Fruit fly (Drosophila melanogaster) S2 (cell line): ENCODE measurements around the gene inaF-A.
"Not testable (repeated sequence)": the region's sequence is repeated elsewhere in the genome, so short reads cannot be mapped to it uniquely, and the experiment has no call there.

Experiments
- CG8478 ChIP-seq: fragments of >200 bp; optimal IDR thresholded peaks from 2 replicates; lab custom pipeline; 2018
- CTCF ChIP-seq, 2 experiments: fragments of >200 bp; optimal IDR thresholded peaks; 2 replicates each; lab custom pipeline; 2018

The inaF-A gene

DNA sequence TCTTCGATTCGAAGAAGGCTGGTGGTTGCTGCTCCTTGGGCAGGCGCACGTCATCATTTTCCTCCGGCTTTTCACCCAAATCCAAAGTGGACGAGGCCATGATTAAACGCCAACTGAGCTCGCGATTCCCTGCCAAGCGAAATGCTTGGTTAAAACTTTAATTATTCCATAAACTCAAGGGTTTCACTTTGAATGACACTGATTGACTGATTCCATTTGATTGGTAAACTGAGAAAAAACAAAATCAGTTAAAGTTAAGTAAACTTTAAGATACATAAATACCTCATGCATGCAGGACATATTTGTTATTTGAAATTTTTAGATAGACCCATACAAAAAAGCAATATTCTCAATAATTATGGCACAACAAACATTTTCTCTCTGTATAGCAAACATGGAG is at the start of gene inaF-A:
TSS of gene inaF-A (minus strand) at position 101 of the 400 bp plus-strand sequence.
- no peak for TF ChIP-seq CTCF (optimal IDR thresholded peaks at IDR 0.05; lab: Kevin White, UChicago)
- no peak for TF ChIP-seq CG8478 (lab: Kevin White, UChicago)

dm6 chrX:11778734-11779220 is 45.1 kb upstream of the inaF-A start, which contains the start of gene dy:
TSS of gene dy (minus strand) at chrX:11778784.
- TF ChIP-seq CG8478 (lab: Kevin White, UChicago) (no peak), CTCF (optimal IDR thresholded peaks at IDR 0.05; lab: Kevin White, UChicago) (no peak)

DNA sequence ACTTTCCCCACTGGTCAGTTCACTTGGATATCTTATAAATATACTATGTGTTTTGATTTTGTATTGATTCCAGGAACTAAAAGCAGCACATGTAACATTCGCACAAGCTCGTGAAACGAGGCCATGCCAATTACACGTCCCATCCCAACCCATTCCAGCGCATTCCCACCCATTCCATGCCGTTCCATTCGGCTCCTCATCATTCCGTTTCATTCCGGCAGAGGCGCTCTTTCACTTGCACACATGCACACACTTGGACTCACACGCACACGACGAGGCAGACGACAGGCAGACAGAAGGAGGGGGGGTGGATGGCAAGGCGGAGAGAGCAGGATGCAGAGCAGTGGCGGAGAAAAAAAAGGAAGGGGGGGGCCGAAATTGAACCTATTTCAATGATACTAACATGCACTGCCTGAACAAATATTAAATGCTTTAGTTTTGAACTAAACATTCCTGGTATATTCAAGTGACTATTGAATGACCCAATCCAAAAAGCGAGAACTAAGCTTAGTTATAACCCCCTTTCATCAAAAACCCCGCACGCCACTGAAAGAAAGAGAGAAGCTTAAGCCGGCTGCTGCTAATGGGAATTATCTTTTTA is 42.4 kb upstream of the inaF-A start:
- TF ChIP-seq CG8478 (lab: Kevin White, UChicago) = no peak
- no peak for TF ChIP-seq CTCF (optimal IDR thresholded peaks at IDR 0.05; lab: Kevin White, UChicago)

DNA sequence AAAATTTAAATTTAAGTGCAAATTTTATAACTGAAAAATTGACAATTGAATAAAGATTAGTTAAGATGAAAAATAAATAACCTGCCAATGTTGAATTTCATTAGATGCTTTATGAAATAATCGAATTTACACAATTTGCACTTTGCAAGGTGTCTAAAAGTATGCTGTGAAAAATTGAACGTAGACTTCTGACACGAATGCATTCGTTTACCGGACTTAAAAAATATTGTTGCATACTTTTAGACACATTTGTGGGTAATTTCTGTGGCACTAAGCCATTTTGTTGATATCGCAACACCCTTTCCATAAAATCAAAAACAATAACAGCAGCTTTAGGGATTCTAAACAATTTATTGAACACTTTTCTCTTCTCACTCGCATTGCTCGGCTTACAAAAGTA is 35.7 kb upstream of the inaF-A start:
- TF ChIP-seq CTCF (optimal IDR thresholded peaks at IDR 0.05; lab: Kevin White, UChicago) (no peak), CG8478 (lab: Kevin White, UChicago) (no peak)

DNA sequence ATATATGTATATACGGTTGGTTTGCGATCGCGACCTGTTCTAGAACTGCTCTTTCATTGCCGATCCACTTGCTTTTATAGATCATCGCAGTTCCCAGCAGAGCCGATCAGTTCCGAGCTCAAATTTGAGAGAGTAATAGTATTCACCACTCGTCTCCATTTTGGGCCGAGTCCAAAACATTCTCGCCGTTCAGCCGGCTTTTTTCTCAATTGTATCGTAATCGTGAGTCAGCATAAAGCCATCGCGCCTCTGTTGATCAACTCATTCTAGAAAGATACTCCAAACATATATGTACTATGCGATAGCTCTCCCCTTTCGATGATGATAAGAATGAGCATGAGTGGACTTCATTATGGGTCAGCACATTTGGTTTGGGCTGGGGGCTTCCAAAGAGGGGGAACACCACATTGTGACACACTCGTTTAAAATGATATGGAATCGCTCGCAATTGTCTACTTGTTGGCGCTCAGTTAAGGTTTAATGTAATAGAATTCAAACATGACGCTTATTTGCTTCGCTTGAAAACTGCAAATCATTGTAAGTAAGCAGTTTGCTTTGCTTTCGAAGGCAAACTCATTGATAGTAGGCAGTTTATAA is 30.9 kb upstream of the inaF-A start, which contains the start of gene CG9360:
TSS of gene CG9360 (minus strand) at position 51 of the 597 bp plus-strand sequence.
- TF ChIP-seq CG8478 (lab: Kevin White, UChicago) (no peak), CTCF (optimal IDR thresholded peaks at IDR 0.05; lab: Kevin White, UChicago) (no peak)

- TF ChIP-seq CTCF (optimal IDR thresholded peaks at IDR 0.05; lab: Kevin White, UChicago) (no peak), CG8478 (lab: Kevin White, UChicago) (no peak)
Observed at dm6 chrX:11756892-11757291, 23.2 kb upstream of the inaF-A start.

- not testable (repeated sequence) for TF ChIP-seq CTCF (optimal IDR thresholded peaks at IDR 0.05; lab: Kevin White, UChicago); CG8478 (lab: Kevin White, UChicago)
Observed at dm6 chrX:11753973-11754372, 20.3 kb upstream of the inaF-A start, which contains the start of gene m. TSS of gene m (plus strand) at chrX:11754273.

DNA sequence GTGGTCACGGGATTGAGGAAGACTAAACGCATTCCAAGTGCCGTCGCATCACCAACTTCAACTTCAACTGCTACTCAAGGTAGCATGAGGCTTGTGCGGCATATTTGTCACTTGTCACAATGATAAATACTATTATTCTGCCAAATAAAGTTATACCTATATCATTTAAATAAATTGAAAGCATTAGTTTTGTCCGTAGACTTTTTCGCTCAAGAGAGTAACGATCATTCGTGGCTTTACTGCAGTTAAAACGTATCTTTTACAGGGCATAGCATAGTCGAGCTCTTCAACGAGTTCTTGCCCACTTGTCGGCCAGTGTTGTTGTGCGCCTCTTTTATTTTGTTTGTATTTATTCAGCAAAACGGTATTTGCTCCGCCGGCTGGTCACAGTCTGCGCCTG is 2.7 kb upstream of the inaF-A start:
- TF ChIP-seq CTCF (optimal IDR thresholded peaks at IDR 0.05; lab: Kevin White, UChicago) = no peak
- no peak for TF ChIP-seq CG8478 (lab: Kevin White, UChicago)

- TF ChIP-seq CG8478 (lab: Kevin White, UChicago) (no peak), CTCF (optimal IDR thresholded peaks at IDR 0.05; lab: Kevin White, UChicago) (no peak)
Observed at dm6 chrX:11732670-11733069, 1.0 kb downstream of the inaF-A start, which contains the start of gene inaF-B. TSS of gene inaF-B (minus strand) at chrX:11732770.

dm6 chrX:11731665-11732064 is 2.0 kb downstream of the inaF-A start, which contains the start of gene inaF-C:
TSS of gene inaF-C (minus strand) at chrX:11731765.
- TF ChIP-seq CG8478 (lab: Kevin White, UChicago) (no peak), CTCF (optimal IDR thresholded peaks at IDR 0.05; lab: Kevin White, UChicago) (no peak)

- TF ChIP-seq CTCF (optimal IDR thresholded peaks at IDR 0.05; lab: Kevin White, UChicago) = no peak
- TF ChIP-seq CG8478 (lab: Kevin White, UChicago) = no peak
Observed at dm6 chrX:11729993-11730392, 3.7 kb downstream of the inaF-A start.

DNA sequence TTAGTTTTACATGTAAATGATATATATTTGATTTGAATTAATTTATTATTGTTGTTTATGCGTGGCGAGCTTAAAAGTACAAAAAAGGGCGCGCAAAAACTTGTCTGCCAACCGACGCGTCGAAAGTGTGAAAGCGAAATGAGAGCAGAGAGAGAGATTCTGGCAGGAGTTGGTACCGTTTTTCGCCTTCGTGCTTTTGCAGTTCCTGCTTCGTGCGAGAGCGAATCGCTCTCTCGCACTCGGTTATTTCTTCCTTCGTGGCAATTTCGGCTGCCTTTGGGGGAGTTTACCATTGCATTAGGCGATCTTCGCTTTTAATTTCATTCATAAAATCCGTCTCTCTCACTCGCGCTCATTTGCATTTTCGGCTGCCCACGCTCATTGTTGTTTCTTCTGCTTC is 4.7 kb downstream of the inaF-A start, which contains the start of gene inaF-D:
TSS of gene inaF-D (minus strand) at position 101 of the 400 bp plus-strand sequence.
- TF ChIP-seq CTCF (optimal IDR thresholded peaks at IDR 0.05; lab: Kevin White, UChicago) (no peak), CG8478 (lab: Kevin White, UChicago) (no peak)

- TF ChIP-seq CTCF (optimal IDR thresholded peaks at IDR 0.05; lab: Kevin White, UChicago) = no peak
- TF ChIP-seq CG8478 (lab: Kevin White, UChicago) = no peak
Observed at dm6 chrX:11723946-11724345, 9.7 kb downstream of the inaF-A start, which contains the start of gene CG15221. TSS of gene CG15221 (plus strand) at chrX:11724246.

DNA sequence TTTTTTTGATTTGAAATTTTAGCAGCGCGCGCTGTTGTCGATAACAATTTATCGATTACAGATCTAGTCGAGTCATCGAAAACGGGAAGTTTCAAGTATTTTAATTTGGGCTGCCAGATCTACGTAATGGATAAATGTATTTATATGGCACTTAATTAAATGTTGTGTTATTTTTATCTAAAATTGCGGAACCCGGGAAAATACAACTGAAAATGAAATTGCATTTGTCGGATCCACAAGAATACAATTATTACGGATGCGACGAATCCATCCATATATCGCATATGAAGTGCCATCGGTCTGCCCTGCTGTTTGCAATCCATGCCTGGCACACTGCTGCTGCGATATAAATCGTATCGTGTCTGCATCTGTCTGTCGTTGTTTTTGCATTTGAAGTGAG is 13.6 kb downstream of the inaF-A start, which contains the start of gene Tango10:
TSS of gene Tango10 (plus strand) at position 108 of the 400 bp plus-strand sequence.
- TF ChIP-seq CTCF (optimal IDR thresholded peaks at IDR 0.05; lab: Kevin White, UChicago) (no peak), CG8478 (lab: Kevin White, UChicago) (no peak)

dm6 chrX:11717892-11718291 is 15.8 kb downstream of the inaF-A start:
- TF ChIP-seq CG8478 (lab: Kevin White, UChicago) (no peak), CTCF (optimal IDR thresholded peaks at IDR 0.05; lab: Kevin White, UChicago) (no peak)
